Comparison of ENCODE assay signal across 4 worm cellular contexts in genomic region chrIV:1309600-1310207, ce11.
TF ChIP-seq lines count a peak whose summit lies in the region.

Gene ddx-46 (minus strand): TSS chrIV:1309650.
Gene F53H1.4 (plus strand): TSS chrIV:1310166.

TF ChIP-seq in whole organism, L2 larva, 48 proteins besides CTCF, POLR2A, EP300 and RAD21 (continues in another document):
- TF ChIP-seq nhr-6 (tag; optimal IDR thresholded peaks at IDR 0.05; lab: Kevin White, UChicago) (no peak), nhr-11 (tag; optimal IDR thresholded peaks at IDR 0.05; lab: Kevin White, UChicago) (no peak), egl-27 (tag; optimal IDR thresholded peaks at IDR 0.05; lab: Kevin White, UChicago) (peak; percentile 0), dmd-4 (tag; optimal IDR thresholded peaks at IDR 0.05; lab: Kevin White, UChicago) (no peak), ztf-1 (GFP tag; conservative IDR thresholded peaks at IDR 0.05; lab: Robert Waterston, UW) (no peak), ceh-82 (tag; optimal IDR thresholded peaks at IDR 0.05; lab: Kevin White, UChicago) (no peak), F13H6.1 (tag; optimal IDR thresholded peaks at IDR 0.05; lab: Kevin White, UChicago) (no peak), lin-13 (GFP tag; optimal IDR thresholded peaks at IDR 0.05; lab: Kevin White, UChicago) (peak; percentile 9), elt-3 (tag; optimal IDR thresholded peaks at IDR 0.05; lab: Kevin White, UChicago) (no peak), sem-4 (tag; optimal IDR thresholded peaks at IDR 0.05; lab: Kevin White, UChicago) (no peak), unc-62 (GFP tag; optimal IDR thresholded peaks at IDR 0.05; lab: Kevin White, UChicago) (no peak), Y55F3AM.14 (GFP tag; optimal IDR thresholded peaks at IDR 0.05; lab: Kevin White, UChicago) (no peak), ZK546.5 (tag; optimal IDR thresholded peaks at IDR 0.05; lab: Kevin White, UChicago) (no peak), peb-1 (tag; optimal IDR thresholded peaks at IDR 0.05; lab: Kevin White, UChicago) (no peak), aly-2 (tag; optimal IDR thresholded peaks at IDR 0.05; lab: Kevin White, UChicago) (no peak), mbf-1 (tag; optimal IDR thresholded peaks at IDR 0.05; lab: Kevin White, UChicago) (no peak), lin-11 (tag; optimal IDR thresholded peaks at IDR 0.05; lab: Kevin White, UChicago) (no peak), blmp-1 (tag; optimal IDR thresholded peaks at IDR 0.05; lab: Kevin White, UChicago; ENCODE audit: insufficient read depth) (no peak), ztf-11 (tag; optimal IDR thresholded peaks at IDR 0.05; lab: Kevin White, UChicago) (no peak), unc-39 (tag; optimal IDR thresholded peaks at IDR 0.05; lab: Kevin White, UChicago) (no peak), zag-1 (tag; optimal IDR thresholded peaks at IDR 0.05; lab: Kevin White, UChicago) (no peak), nhr-77 (tag; optimal IDR thresholded peaks at IDR 0.05; lab: Kevin White, UChicago) (no peak), crh-2 (tag; optimal IDR thresholded peaks at IDR 0.05; lab: Kevin White, UChicago) (no peak), alr-1 (tag; optimal IDR thresholded peaks at IDR 0.05; lab: Kevin White, UChicago) (no peak)

TF ChIP-seq in whole organism, L4 larva, 104 proteins besides CTCF, POLR2A, EP300 and RAD21:
- no peak for TF ChIP-seq lir-3 (tag; optimal IDR thresholded peaks at IDR 0.05; lab: Kevin White, UChicago)
- TF ChIP-seq T20F7.1 (GFP tag; optimal IDR thresholded peaks at IDR 0.05; lab: Kevin White, UChicago) = peak; percentile 98
- TF ChIP-seq Y48G9A.11 (GFP tag; IDR thresholded peaks at IDR 0.05; lab: Robert Waterston, UW) = peak; percentile 99
- peak; percentile 17 for TF ChIP-seq hlh-11 (tag; optimal IDR thresholded peaks at IDR 0.05; lab: Kevin White, UChicago)
- TF ChIP-seq dpl-1 (GFP tag; optimal IDR thresholded peaks at IDR 0.05; lab: Kevin White, UChicago) = peak; percentile 87
- peak; percentile 96 for TF ChIP-seq aha-1 (tag; lab: Kevin White, UChicago)
- TF ChIP-seq snpc-1.2 (GFP tag; IDR thresholded peaks at IDR 0.05; lab: Robert Waterston, UW) = no peak
- TF ChIP-seq hlh-30 (tag; optimal IDR thresholded peaks at IDR 0.05; lab: Kevin White, UChicago; ENCODE audit: insufficient read depth) = no peak
- peak; percentile 76 for TF ChIP-seq lin-38 (GFP tag; IDR thresholded peaks at IDR 0.05; lab: Robert Waterston, UW)
- peak in 1 of 2 experiments; percentile 47 for TF ChIP-seq lsy-2 (tag; optimal IDR thresholded peaks at IDR 0.05; lab: Kevin White, UChicago)
TF ChIP-seq in whole organism, L4 larva: peak in this region for 7.

TF ChIP-seq in whole organism, late embryonic, 69 proteins besides CTCF, POLR2A, EP300 and RAD21:
- no peak for TF ChIP-seq unc-86 (tag; optimal IDR thresholded peaks at IDR 0.05; lab: Kevin White, UChicago)
- peak; percentile 27 for TF ChIP-seq nfya-1 (tag; optimal IDR thresholded peaks at IDR 0.05; lab: Kevin White, UChicago)
- no peak for TF ChIP-seq pat-9 (tag; optimal IDR thresholded peaks at IDR 0.05; lab: Kevin White, UChicago)
- no peak for TF ChIP-seq unc-42 (tag; optimal IDR thresholded peaks at IDR 0.05; lab: Kevin White, UChicago)

TF ChIP-seq in whole organism, mixed stage, embryonic, 35 proteins besides CTCF, POLR2A, EP300 and RAD21:
- TF ChIP-seq pha-4 (tag; optimal IDR thresholded peaks at IDR 0.05; lab: Kevin White, UChicago) (no peak), mep-1 (tag; optimal IDR thresholded peaks at IDR 0.05; lab: Kevin White, UChicago) (peak; percentile 21), nhr-2 (tag; optimal IDR thresholded peaks at IDR 0.05; lab: Kevin White, UChicago) (no peak), elt-1 (tag; optimal IDR thresholded peaks at IDR 0.05; lab: Kevin White, UChicago; ENCODE audit: borderline replicate concordance, insufficient read depth) (no peak), lin-13 (tag; optimal IDR thresholded peaks at IDR 0.05; lab: Kevin White, UChicago) (peak; percentile 32), hlh-1 (tag; optimal IDR thresholded peaks at IDR 0.05; lab: Kevin White, UChicago) (peak; percentile 25), lsy-2 (tag; optimal IDR thresholded peaks at IDR 0.05; lab: Kevin White, UChicago) (peak; percentile 24)
